Worm (Caenorhabditis elegans): ENCODE results near the gene ttbk-5.

ttbk-5 gene

DNA sequence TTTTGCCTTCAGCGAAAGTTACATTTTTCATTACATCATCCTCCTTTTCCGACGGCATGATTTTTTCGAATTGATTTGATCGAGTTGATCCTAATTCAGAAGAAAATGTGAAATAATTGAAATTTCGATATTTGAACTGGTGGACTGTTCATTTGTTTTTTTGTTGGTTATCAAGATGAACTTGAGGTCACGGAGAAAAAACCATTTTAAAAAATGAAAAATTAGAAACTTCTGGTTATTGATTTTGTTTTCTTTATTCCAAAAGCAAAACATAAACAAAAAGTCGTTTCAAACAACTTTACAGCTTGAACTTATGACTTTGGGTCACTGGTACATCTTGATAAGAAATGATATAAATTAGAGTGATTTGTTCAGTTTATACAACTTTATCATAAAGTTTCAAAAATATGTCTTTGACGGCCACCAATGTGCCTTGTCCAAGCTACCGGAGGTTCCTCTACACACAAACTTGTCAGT is 15.4 kb upstream of the ttbk-5 start, which contains the start of the genes ttbk-4 and W01B6.4:
Gene ttbk-4, minus strand, starts transcription at position 101 of the 477 bp plus-strand sequence.
Gene W01B6.4, plus strand, starts transcription at position 427 of the 477 bp plus-strand sequence.
- TF ChIP-seq unc-62 (GFP tag; optimal IDR thresholded peaks at IDR 0.05), result no peak

DNA sequence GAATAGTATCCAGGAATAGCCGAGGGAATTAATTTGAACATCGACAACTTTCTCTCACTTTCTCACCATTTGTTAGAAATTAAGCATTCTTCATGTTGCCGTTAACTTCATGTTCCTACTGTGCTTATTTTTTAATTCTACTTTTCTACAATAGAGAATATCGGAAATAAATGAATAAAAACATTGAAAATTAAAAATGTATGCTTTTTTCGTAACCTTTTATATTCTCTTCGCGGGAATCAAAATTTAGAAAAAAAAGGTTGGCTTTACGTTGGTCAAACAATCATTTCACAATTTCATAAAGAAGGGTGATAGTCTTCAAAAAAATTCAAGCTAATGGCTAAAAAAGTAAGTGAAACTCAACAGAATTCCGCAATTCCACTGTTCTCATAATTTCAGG is 14.6 kb upstream of the ttbk-5 start, which contains the start of gene W01B6.5:
Gene W01B6.5, plus strand, starts transcription at position 301 of the 400 bp plus-strand sequence.
- TF ChIP-seq unc-62 (GFP tag; optimal IDR thresholded peaks at IDR 0.05), result no peak

- TF ChIP-seq unc-62 (GFP tag; optimal IDR thresholded peaks at IDR 0.05), result no peak
Observed at ce11 chrIV:10078003-10078402, 12.5 kb upstream of the ttbk-5 start.

- TF ChIP-seq unc-62 (GFP tag; optimal IDR thresholded peaks at IDR 0.05), result no peak
Observed at ce11 chrIV:10080816-10081215, 9.6 kb upstream of the ttbk-5 start, which contains the start of gene W01B6.6. Gene W01B6.6, plus strand, starts transcription at chrIV:10081116.

ce11 chrIV:10084323-10084959 is 6.0 kb upstream of the ttbk-5 start, which contains the start of gene W01B6.8:
Gene W01B6.8, minus strand, starts transcription at chrIV:10084373.
- TF ChIP-seq unc-62 (GFP tag; optimal IDR thresholded peaks at IDR 0.05), result no peak

- TF ChIP-seq unc-62 (GFP tag; optimal IDR thresholded peaks at IDR 0.05), result no peak
Observed at ce11 chrIV:10085401-10086187, 4.9 kb upstream of the ttbk-5 start, which contains the start of the genes col-2 and ndc-80. Gene col-2, minus strand, starts transcription at chrIV:10085451. Gene ndc-80, plus strand, starts transcription at chrIV:10086137.

DNA sequence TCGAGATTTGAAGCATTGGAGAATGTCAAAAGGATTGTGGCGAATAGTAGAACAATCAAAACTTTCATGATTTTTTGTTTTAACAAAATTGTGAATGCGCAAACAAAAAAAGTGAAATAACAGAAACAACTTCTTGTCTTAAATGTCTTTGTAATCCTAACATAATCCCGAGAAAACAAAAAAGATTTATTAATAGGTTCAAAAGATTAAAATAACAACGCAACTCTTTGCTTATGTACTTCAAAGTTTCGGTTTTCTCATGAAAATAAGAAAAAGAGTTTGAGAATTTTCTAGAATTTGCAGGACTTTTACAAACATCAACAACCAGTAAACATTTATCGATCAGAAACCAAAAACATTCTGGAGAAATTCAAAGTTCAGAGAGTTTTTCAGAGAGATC is 681 bp upstream of the ttbk-5 start, which contains the start of gene ttr-39:
Gene ttr-39, minus strand, starts transcription at position 101 of the 400 bp plus-strand sequence.
- no peak for TF ChIP-seq unc-62 (GFP tag; optimal IDR thresholded peaks at IDR 0.05)

ce11 chrIV:10095171-10095570 is 4.7 kb downstream of the ttbk-5 start, which contains the start of the genes C04G2.5 and msp-36:
Gene C04G2.5, minus strand, starts transcription at chrIV:10095271.
Gene msp-36, plus strand, starts transcription at chrIV:10095433.
- TF ChIP-seq unc-62 (GFP tag; optimal IDR thresholded peaks at IDR 0.05), result no peak

- TF ChIP-seq unc-62 (GFP tag; optimal IDR thresholded peaks at IDR 0.05), result no peak
Observed at ce11 chrIV:10096881-10097280, 6.4 kb downstream of the ttbk-5 start, which contains the start of gene dis-3. Gene dis-3, plus strand, starts transcription at chrIV:10097202.

DNA sequence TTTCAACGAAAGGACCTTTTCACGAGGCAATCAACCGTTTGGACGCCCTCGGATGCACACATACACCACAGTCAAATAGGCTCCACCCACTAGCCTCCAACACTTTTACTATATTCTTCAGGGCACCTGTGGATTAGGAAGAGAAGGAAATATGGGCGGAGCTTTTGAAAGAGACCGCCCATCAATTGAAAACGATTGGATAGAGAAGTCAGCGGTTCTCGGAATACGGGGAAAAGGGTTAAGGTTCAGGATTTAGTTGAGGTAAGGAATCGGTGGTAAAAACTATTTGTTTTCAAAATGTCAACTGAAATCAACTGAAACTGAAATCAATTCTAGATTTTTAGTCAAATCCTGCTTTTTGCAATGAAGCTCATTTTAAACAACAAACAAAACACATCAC is 20.0 kb downstream of the ttbk-5 start, which contains the start of gene egl-38:
Gene egl-38, minus strand, starts transcription at position 101 of the 400 bp plus-strand sequence.
- no peak for TF ChIP-seq unc-62 (GFP tag; optimal IDR thresholded peaks at IDR 0.05)

DNA sequence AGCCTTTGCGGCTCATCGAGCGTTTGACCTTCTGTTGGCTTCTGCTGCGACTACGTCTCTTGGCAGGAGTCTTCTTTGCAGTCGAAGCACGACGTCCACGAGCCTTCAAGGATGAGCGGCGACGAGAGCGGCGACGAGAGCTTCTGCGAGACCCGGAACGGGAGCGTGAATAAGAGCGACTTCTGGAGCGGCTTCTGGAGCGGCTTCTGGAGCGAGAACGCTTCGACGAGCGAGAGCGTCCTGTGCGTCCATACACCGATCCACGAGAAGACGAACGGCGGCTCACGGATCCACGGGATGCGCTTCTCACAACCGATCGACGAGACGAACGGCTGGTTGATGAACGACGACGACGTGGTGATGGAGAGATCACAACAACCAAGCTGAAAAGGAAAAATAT is 20.4 kb downstream of the ttbk-5 start:
- no peak for TF ChIP-seq unc-62 (GFP tag; optimal IDR thresholded peaks at IDR 0.05)

ce11 chrIV:10111441-10111840 is 21.0 kb downstream of the ttbk-5 start, which contains the start of gene spch-1:
Gene spch-1, minus strand, starts transcription at chrIV:10111541.
- no peak for TF ChIP-seq unc-62 (GFP tag; optimal IDR thresholded peaks at IDR 0.05)

- no peak for TF ChIP-seq unc-62 (GFP tag; optimal IDR thresholded peaks at IDR 0.05)
Observed at ce11 chrIV:10112570-10112969, 22.1 kb downstream of the ttbk-5 start, which contains the start of gene nsph-3.2. Gene nsph-3.2, plus strand, starts transcription at chrIV:10112870.

- TF ChIP-seq unc-62 (GFP tag; optimal IDR thresholded peaks at IDR 0.05), result no peak
Observed at ce11 chrIV:10115142-10115541, 24.7 kb downstream of the ttbk-5 start, which contains the start of gene C04G2.10. Gene C04G2.10, plus strand, starts transcription at chrIV:10115442.

DNA sequence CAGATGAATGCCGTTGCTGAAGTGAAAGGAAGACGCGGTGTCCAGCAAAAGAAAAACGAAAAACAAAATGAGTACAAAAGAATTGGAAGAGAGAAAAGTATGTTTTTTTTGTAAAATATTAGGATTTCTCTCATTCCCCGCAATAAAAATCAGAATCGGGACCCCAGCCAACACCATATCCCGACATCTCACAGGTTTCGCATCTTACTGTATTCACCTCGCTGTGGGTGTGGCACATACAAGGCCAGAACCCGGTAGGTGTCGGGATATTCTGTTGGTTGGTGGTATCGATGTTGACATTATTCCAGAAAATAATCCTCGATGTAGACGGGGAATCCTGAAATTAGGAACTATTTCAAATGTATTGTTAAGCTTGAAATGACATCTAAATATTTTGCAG is 26.3 kb downstream of the ttbk-5 start:
- no peak for TF ChIP-seq unc-62 (GFP tag; optimal IDR thresholded peaks at IDR 0.05)

DNA sequence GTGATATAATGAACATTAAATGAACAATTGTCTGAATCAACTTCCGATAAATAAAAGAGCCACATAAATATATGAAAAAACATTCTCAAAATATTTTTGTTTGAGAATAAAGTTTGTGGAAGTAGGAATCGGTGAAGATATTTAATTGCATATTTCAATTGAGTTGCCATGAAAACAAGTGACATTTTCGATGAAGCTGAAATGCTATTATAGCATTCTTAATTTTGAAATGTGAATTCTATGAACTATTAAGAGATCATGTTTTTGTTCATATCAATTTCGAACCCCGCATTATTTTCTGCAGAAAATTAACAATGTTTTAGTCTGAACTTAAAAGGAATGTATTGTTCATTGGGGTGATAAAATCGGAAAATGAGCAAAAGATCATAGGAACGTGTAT is 31.7 kb downstream of the ttbk-5 start, which contains the start of gene irld-21:
Gene irld-21, minus strand, starts transcription at position 101 of the 400 bp plus-strand sequence.
- no peak for TF ChIP-seq unc-62 (GFP tag; optimal IDR thresholded peaks at IDR 0.05)

Measured in whole organism, dauer.